Worm (Caenorhabditis elegans): Measurements from ENCODE around the gene ZK1307.8.

ZK1307.8 gene

ce11 chrII:9617902-9618245 lies 6.5 kb upstream of the ZK1307.8 start (continued):
- TF ChIP-seq mcd-1 (GFP tag; IDR thresholded peaks at IDR 0.05) (no peak), somi-1 (GFP tag; optimal IDR thresholded peaks at IDR 0.05) (no peak), zim-3 (tag; optimal IDR thresholded peaks at IDR 0.05) (no peak), Y79H2A.3 (GFP tag; conservative IDR thresholded peaks at IDR 0.05) (no peak), madf-8 (GFP tag; conservative IDR thresholded peaks at IDR 0.05) (no peak), ztf-18 (tag; optimal IDR thresholded peaks at IDR 0.05) (no peak), F37B4.10 (GFP tag; IDR thresholded peaks at IDR 0.05) (0 out of 2 replicates have a peak, but pooled peaks have one; percentile 40), snpc-3.4 (tag; optimal IDR thresholded peaks at IDR 0.05) (no peak), ceh-40 (GFP tag; IDR thresholded peaks at IDR 0.05) (no peak), ama-1 (optimal IDR thresholded peaks at IDR 0.05) (no peak), ama-1 (GFP tag; optimal IDR thresholded peaks at IDR 0.05) (peak in 1 of 2 experiments; percentile 17), pha-4 (tag; optimal IDR thresholded peaks at IDR 0.05) (no peak), F23B12.7 (tag; optimal IDR thresholded peaks at IDR 0.05; ENCODE audit: insufficient read depth) (no peak), die-1 (tag; optimal IDR thresholded peaks at IDR 0.05) (no peak), nhr-27 (tag; optimal IDR thresholded peaks at IDR 0.05) (no peak), ccch-3 (GFP tag; optimal IDR thresholded peaks at IDR 0.05) (no peak), ceh-100 (GFP tag; IDR thresholded peaks at IDR 0.05) (no peak), tbx-9 (tag; optimal IDR thresholded peaks at IDR 0.05; ENCODE audit: borderline replicate concordance) (no peak), zfh-2 (GFP tag; conservative IDR thresholded peaks at IDR 0.05) (no peak), ZK185.1 (tag; optimal IDR thresholded peaks at IDR 0.05; ENCODE audit: poor library complexity, severe bottlenecking) (peak; percentile 37), lsy-27 (tag; optimal IDR thresholded peaks at IDR 0.05; ENCODE audit: borderline replicate concordance, insufficient read depth) (no peak), madf-10 (tag; optimal IDR thresholded peaks at IDR 0.05) (peak; percentile 21), athp-1 (tag; optimal IDR thresholded peaks at IDR 0.05) (no peak), egl-18 (GFP tag; IDR thresholded peaks at IDR 0.05) (no peak), cebp-1 (GFP tag; IDR thresholded peaks at IDR 0.05) (0 out of 2 replicates have a peak, but pooled peaks have one; percentile 21), cebp-1 (tag; optimal IDR thresholded peaks at IDR 0.05) (no peak), sptf-2 (GFP tag; optimal IDR thresholded peaks at IDR 0.05) (no peak), F39B2.1 (GFP tag; IDR thresholded peaks at IDR 0.05) (no peak), madf-3 (GFP tag; IDR thresholded peaks at IDR 0.05) (no peak), F22D6.2 (tag; optimal IDR thresholded peaks at IDR 0.05) (no peak), F33H1.4 (GFP tag; IDR thresholded peaks at IDR 0.05) (no peak), cebp-2 (GFP tag; IDR thresholded peaks at IDR 0.05) (no peak), egrh-3 (GFP tag; IDR thresholded peaks at IDR 0.05) (no peak), F10E7.11 (tag; optimal IDR thresholded peaks at IDR 0.05) (no peak), snpc-1.1 (tag; optimal IDR thresholded peaks at IDR 0.05; ENCODE audit: insufficient read depth) (no peak), repo-1 (tag; optimal IDR thresholded peaks at IDR 0.05) (no peak), hmg-20 (GFP tag; IDR thresholded peaks at IDR 0.05) (no peak), tbp1 (GFP tag; optimal IDR thresholded peaks at IDR 0.05) (no peak), unc-130 (GFP tag; optimal IDR thresholded peaks at IDR 0.05) (no peak), mxl-1 (tag; optimal IDR thresholded peaks at IDR 0.05) (no peak), akir-1 (GFP tag; optimal IDR thresholded peaks at IDR 0.05) (no peak), Y67H2A.10 (GFP tag; conservative IDR thresholded peaks at IDR 0.05) (no peak), F55B11.4 (tag; optimal IDR thresholded peaks at IDR 0.05; ENCODE audit: borderline replicate concordance, insufficient read depth) (no peak), nhr-179 (tag; optimal IDR thresholded peaks at IDR 0.05) (no peak), nfya-2 (GFP tag; IDR thresholded peaks at IDR 0.05) (no peak), B0019.2 (GFP tag; conservative IDR thresholded peaks at IDR 0.05) (no peak), pbrm-1 (GFP tag; IDR thresholded peaks at IDR 0.05) (peak; percentile 10; the same call in 1 of the 2 replicates), B0035.1 (tag; optimal IDR thresholded peaks at IDR 0.05) (no peak), F57C9.4 (tag; optimal IDR thresholded peaks at IDR 0.05) (no peak), bed-1 (GFP tag; IDR thresholded peaks at IDR 0.05) (no peak)
